Worm (Caenorhabditis elegans) whole organism, young adult: Measurements from ENCODE around the gene arl-3.

Experiments used
- ceh-79 ChIP-seq: sonication (generic microtip); optimal IDR thresholded peaks from 2 replicates; lab custom pipeline; 2017; ENCODE audit warnings: mild to moderate bottlenecking, missing genetic modification characterization, missing compliant biosample characterization
- egrh-3 ChIP-seq: fragments of 200-800 bp; sonication (Bioruptor generic); IDR thresholded peaks from 2 replicates; pipeline ENCODE4 v1.3.6; 2022; ENCODE audit warnings: missing genetic modification reagents, missing genetic modification characterization, missing compliant biosample characterization
- lag-1 ChIP-seq: fragments of 200-800 bp; sonication (Bioruptor generic); IDR thresholded peaks from 2 replicates; pipeline ENCODE4 v1.3.6; 2022; ENCODE audit warnings: missing genetic modification reagents, missing genetic modification characterization, missing compliant biosample characterization
- madf-3 ChIP-seq: fragments of 200-800 bp; sonication (Bioruptor generic); IDR thresholded peaks from 2 replicates; pipeline ENCODE4 v1.3.6; 2022; ENCODE audit warnings: missing genetic modification reagents, missing genetic modification characterization, missing compliant biosample characterization
- sea-2 ChIP-seq: fragments of 200-800 bp; sonication (Bioruptor generic); IDR thresholded peaks from 2 replicates; pipeline ENCODE4 v1.3.6; 2022; ENCODE audit warnings: missing genetic modification characterization, missing compliant biosample characterization
- xnd-1 ChIP-seq: sonication (generic microtip); optimal IDR thresholded peaks from 2 replicates; lab custom pipeline; 2016; ENCODE audit warnings: missing genotype, missing genetic modification reagents, missing genetic modification characterization, missing compliant biosample characterization

- TF ChIP-seq egrh-3 (GFP tag; lab: Robert Waterston, UW): no peak
- no peak for TF ChIP-seq ceh-79
- no peak for TF ChIP-seq xnd-1
- TF ChIP-seq sea-2 (GFP tag; lab: Robert Waterston, UW): no peak
- TF ChIP-seq madf-3 (GFP tag; lab: Robert Waterston, UW): no peak
- no peak for TF ChIP-seq lag-1 (GFP tag; lab: Robert Waterston, UW)
These were observed 2.0 kb upstream of the arl-3 start for ce11 chrII:14604261-14604660.
